Worm (Caenorhabditis elegans) whole organism, L3 larva: ENCODE measurements around the gene oac-24.

Source experiments
- egl-27 ChIP-seq: sonication (generic microtip); optimal IDR thresholded peaks from 4 replicates; lab custom pipeline; 2017; ENCODE audit warnings: missing biosample characterization, missing genetic modification reagents, missing genetic modification characterization
- lin-15B ChIP-seq: fragments of 150-350 bp; optimal IDR thresholded peaks from 2 replicates; lab custom pipeline; 2014; ENCODE audit warnings: missing biosample characterization, missing genetic modification characterization
- mdl-1 ChIP-seq: fragments of 150-350 bp; optimal IDR thresholded peaks from 2 replicates; lab custom pipeline; 2014; ENCODE audit warnings: missing biosample characterization, missing genetic modification characterization
- nhr-237 ChIP-seq: fragments of 150-350 bp; optimal IDR thresholded peaks from 2 replicates; lab custom pipeline; 2014; ENCODE audit warnings: missing biosample characterization, missing genetic modification characterization
- nhr-28 ChIP-seq: fragments of 150-350 bp; optimal IDR thresholded peaks from 2 replicates; lab custom pipeline; 2014; ENCODE audit warnings: missing biosample characterization, missing genetic modification characterization
- nhr-76 ChIP-seq: fragments of 150-350 bp; sonication (generic microtip); optimal IDR thresholded peaks from 5 replicates; lab custom pipeline; 2014; ENCODE audit warnings: missing biosample characterization, missing genetic modification characterization
- nhr-77 ChIP-seq: fragments of 150-350 bp; optimal IDR thresholded peaks from 2 replicates; lab custom pipeline; 2014; ENCODE audit warnings: missing biosample characterization, missing genetic modification characterization
- zag-1 ChIP-seq: fragments of 150-350 bp; optimal IDR thresholded peaks from 2 replicates; lab custom pipeline; 2014; ENCODE audit warnings: missing biosample characterization, missing genetic modification characterization

DNA sequence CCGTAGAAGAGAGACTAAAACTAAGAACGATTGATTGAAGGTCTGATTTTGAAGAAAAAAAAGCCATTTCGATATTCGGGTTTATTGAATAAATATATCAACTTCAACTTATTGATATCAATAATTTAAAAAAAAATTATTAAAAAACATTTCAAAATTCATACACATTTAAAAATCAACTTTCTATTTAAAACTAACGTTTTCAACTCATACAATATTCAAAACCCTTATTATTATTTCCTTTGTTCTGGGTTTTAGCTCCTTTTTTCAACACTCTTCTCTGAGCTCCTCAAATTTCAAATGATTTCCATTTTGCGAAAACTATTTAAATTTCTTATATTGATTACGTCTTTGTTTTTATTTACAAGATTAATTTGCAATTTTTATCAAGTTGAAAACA is 34.7 kb downstream of the oac-24 start, which contains the start of gene C18G1.7:
- no peak for TF ChIP-seq mdl-1
- no peak for TF ChIP-seq egl-27
- TF ChIP-seq nhr-77: no peak
- no peak for TF ChIP-seq nhr-76
- TF ChIP-seq nhr-28 (tag; lab: Kevin White, UChicago): no peak
- no peak for TF ChIP-seq lin-15B (tag; lab: Kevin White, UChicago)
- TF ChIP-seq nhr-237 (tag; lab: Kevin White, UChicago): no peak
- no peak for TF ChIP-seq zag-1 (tag; lab: Kevin White, UChicago)
